Worm (Caenorhabditis elegans): Measurements from ENCODE around the gene F26G1.2.

- TF ChIP-seq nhr-12 (tag; optimal IDR thresholded peaks at IDR 0.05) (no peak), C04F5.9 (tag; optimal IDR thresholded peaks at IDR 0.05) (no peak)
Observed at ce11 chrII:4752257-4752728, 10.6 kb upstream of the F26G1.2 start, which contains the start of gene F41C3.1.

Data from whole organism, L1 larva.